Worm (Caenorhabditis elegans) whole organism, young adult: Measurements from ENCODE around the gene C52G5.3.

ENCODE experiments used
- B0035.1 ChIP-seq: sonication (generic microtip); optimal IDR thresholded peaks from 2 replicates; lab custom pipeline; 2016; ENCODE audit warnings: missing genetic modification characterization, mild to moderate bottlenecking, missing compliant biosample characterization, missing genotype, missing genetic modification reagents
- B0261.1 ChIP-seq: sonication (generic microtip); optimal IDR thresholded peaks from 2 replicates; lab custom pipeline; 2016; ENCODE audit warnings: mild to moderate bottlenecking, missing genetic modification characterization, moderate library complexity, missing compliant biosample characterization
- B0336.3 ChIP-seq: fragments of 200-800 bp; sonication (Bioruptor generic); IDR thresholded peaks from 2 replicates; pipeline ENCODE4 v1.3.6; 2022; ENCODE audit warnings: missing genetic modification characterization, missing compliant biosample characterization
- F33H1.4 ChIP-seq: fragments of 200-800 bp; sonication (Bioruptor generic); IDR thresholded peaks from 2 replicates; pipeline ENCODE4 v1.3.6; 2022; ENCODE audit warnings: missing genetic modification reagents, missing genetic modification characterization, missing compliant biosample characterization
- F52B5.7 ChIP-seq: sonication (generic microtip); optimal IDR thresholded peaks from 2 replicates; lab custom pipeline; 2016; ENCODE audit warnings: mild to moderate bottlenecking, missing genetic modification characterization, missing compliant biosample characterization
- K12H6.12 ChIP-seq: fragments of 200-800 bp; sonication (Bioruptor generic); optimal IDR thresholded peaks from 2 replicates; lab custom pipeline; 2018; ENCODE audit warnings: mild to moderate bottlenecking, missing genetic modification characterization, missing compliant biosample characterization
- Y53F4B.3 ChIP-seq: fragments of 200-800 bp; sonication (Bioruptor generic); IDR thresholded peaks from 2 replicates; pipeline ENCODE4 v1.3.6; 2022; ENCODE audit warnings: missing genetic modification reagents, missing genetic modification characterization, missing compliant biosample characterization
- Y79H2A.3 ChIP-seq: fragments of 200-800 bp; sonication (Bioruptor generic); conservative IDR thresholded peaks from 2 replicates; pipeline ENCODE4 v1.3.6; 2022; ENCODE audit warnings: missing genetic modification reagents, missing genetic modification characterization, missing compliant biosample characterization
- ama-1 ChIP-seq, 3 experiments: fragments of 150-350 bp in 1 of 3; sonication (generic microtip) in 2 of 3; optimal IDR thresholded peaks; 2 replicates each; lab custom pipeline; 2014 to 2018; ENCODE audit warnings: missing biosample characterization in 2 of 3, missing genetic modification characterization in 2 of 3, missing genetic modification reagents in 2 of 3
- aptf-3 ChIP-seq: fragments of 200-800 bp; sonication (Bioruptor generic); IDR thresholded peaks from 2 replicates; pipeline ENCODE4 v1.3.6; 2022; ENCODE audit warnings: missing genetic modification characterization, missing compliant biosample characterization
- atf-7 ChIP-seq: sonication (generic microtip); optimal IDR thresholded peaks from 2 replicates; lab custom pipeline; 2017; ENCODE audit warnings: mild to moderate bottlenecking, missing genetic modification characterization, missing compliant biosample characterization
- athp-1 ChIP-seq: sonication (generic microtip); optimal IDR thresholded peaks from 2 replicates; lab custom pipeline; 2017; ENCODE audit warnings: mild to moderate bottlenecking, missing genetic modification characterization, missing compliant biosample characterization
- attf-3 ChIP-seq: fragments of 200-800 bp; sonication (Bioruptor generic); conservative IDR thresholded peaks from 2 replicates; pipeline ENCODE4 v1.3.6; 2022; ENCODE audit warnings: missing genetic modification reagents, missing genetic modification characterization, missing compliant biosample characterization
- bed-1 ChIP-seq: fragments of 200-800 bp; sonication (Bioruptor generic); IDR thresholded peaks from 2 replicates; pipeline ENCODE4 v1.3.6; 2022; ENCODE audit warnings: missing genetic modification reagents, missing genetic modification characterization, missing compliant biosample characterization
- bed-2 ChIP-seq: fragments of 200-800 bp; sonication (Bioruptor generic); IDR thresholded peaks from 2 replicates; pipeline ENCODE4 v1.3.6; 2022; ENCODE audit warnings: missing genetic modification reagents, missing genetic modification characterization, missing compliant biosample characterization
- ccch-3 ChIP-seq: fragments of 200-800 bp; sonication (Bioruptor generic); optimal IDR thresholded peaks from 2 replicates; lab custom pipeline; 2018; ENCODE audit warnings: mild to moderate bottlenecking, missing genetic modification characterization, missing compliant biosample characterization
- cebp-1 ChIP-seq, 2 experiments: fragments of 200-800 bp in 1 of 2; sonication (Bioruptor generic) in 1 of 2; sonication (generic microtip) in 1 of 2; IDR thresholded peaks in 1 of 2; optimal IDR thresholded peaks in 1 of 2; 2 replicates each; pipeline versions ENCODE4 v1.3.6 to Lab custom; 2017 to 2022; ENCODE audit warnings: missing compliant biosample characterization in 2 of 2, missing genetic modification characterization in 2 of 2, mild to moderate bottlenecking in 1 of 2, missing genetic modification reagents in 1 of 2, moderate library complexity in 1 of 2
- ceh-100 ChIP-seq: fragments of 200-800 bp; sonication (Bioruptor generic); IDR thresholded peaks from 2 replicates; pipeline ENCODE4 v1.3.6; 2022; ENCODE audit warnings: missing genetic modification reagents, missing genetic modification characterization, missing compliant biosample characterization
- ceh-27 ChIP-seq: fragments of 200-800 bp; sonication (Bioruptor generic); optimal IDR thresholded peaks from 2 replicates; lab custom pipeline; 2018; ENCODE audit warnings: mild to moderate bottlenecking, missing genetic modification characterization, moderate library complexity, missing compliant biosample characterization
- ceh-58 ChIP-seq: fragments of 200-800 bp; sonication (Bioruptor generic); IDR thresholded peaks from 2 replicates; pipeline ENCODE4 v1.3.6; 2022; ENCODE audit warnings: missing genetic modification characterization, missing compliant biosample characterization
- ceh-79 ChIP-seq: sonication (generic microtip); optimal IDR thresholded peaks from 2 replicates; lab custom pipeline; 2017; ENCODE audit warnings: mild to moderate bottlenecking, missing genetic modification characterization, missing compliant biosample characterization
- dpl-1 ChIP-seq: fragments of 150-350 bp; optimal IDR thresholded peaks from 2 replicates; lab custom pipeline; 2014; ENCODE audit warnings: missing biosample characterization, missing genetic modification reagents, missing genetic modification characterization
- egl-44 ChIP-seq: fragments of 200-800 bp; sonication (Bioruptor generic); IDR thresholded peaks from 2 replicates; pipeline ENCODE4 v1.3.6; 2022; ENCODE audit warnings: missing genetic modification reagents, missing genetic modification characterization, missing compliant biosample characterization
- ets-4 ChIP-seq: fragments of 200-800 bp; sonication (Bioruptor generic); optimal IDR thresholded peaks from 2 replicates; lab custom pipeline; 2018; ENCODE audit warnings: mild to moderate bottlenecking, missing genetic modification characterization, missing compliant biosample characterization
- fkh-3 ChIP-seq: sonication (generic microtip); optimal IDR thresholded peaks from 2 replicates; lab custom pipeline; 2016; ENCODE audit warnings: mild to moderate bottlenecking, missing genetic modification characterization, missing compliant biosample characterization
- hmg-20 ChIP-seq: fragments of 200-800 bp; sonication (Bioruptor generic); IDR thresholded peaks from 2 replicates; pipeline ENCODE4 v1.3.6; 2022; ENCODE audit warnings: missing genetic modification reagents, missing genetic modification characterization, missing compliant biosample characterization
- hrde-1 ChIP-seq: sonication (generic microtip); optimal IDR thresholded peaks from 2 replicates; lab custom pipeline; 2016; ENCODE audit warnings: missing genetic modification characterization, mild to moderate bottlenecking, missing compliant biosample characterization, moderate library complexity, missing genotype, missing genetic modification reagents, borderline replicate concordance
- let-526 ChIP-seq: fragments of 200-800 bp; sonication (Bioruptor generic); IDR thresholded peaks from 2 replicates; pipeline ENCODE4 v1.3.6; 2022; ENCODE audit warnings: missing genetic modification reagents, missing genetic modification characterization, missing compliant biosample characterization
- lin-26 ChIP-seq: fragments of 200-800 bp; sonication (Bioruptor generic); IDR thresholded peaks from 2 replicates; pipeline ENCODE4 v1.3.6; 2022; ENCODE audit warnings: missing genetic modification reagents, missing genetic modification characterization, missing compliant biosample characterization
- lin-54 ChIP-seq: fragments of 200-800 bp; sonication (Bioruptor generic); optimal IDR thresholded peaks from 2 replicates; lab custom pipeline; 2018; ENCODE audit warnings: mild to moderate bottlenecking, missing genetic modification characterization, missing compliant biosample characterization
- lir-1 ChIP-seq: fragments of 200-800 bp; sonication (Bioruptor generic); conservative IDR thresholded peaks from 2 replicates; pipeline ENCODE4 v1.3.6; 2022; ENCODE audit warnings: missing genetic modification reagents, missing genetic modification characterization, missing compliant biosample characterization
- madf-8 ChIP-seq: fragments of 200-800 bp; sonication (Bioruptor generic); conservative IDR thresholded peaks from 2 replicates; pipeline ENCODE4 v1.3.6; 2022; ENCODE audit warnings: missing genetic modification reagents, missing genetic modification characterization, missing compliant biosample characterization
- mcd-1 ChIP-seq: fragments of 200-800 bp; sonication (Bioruptor generic); IDR thresholded peaks from 2 replicates; pipeline ENCODE4 v1.3.6; 2022; ENCODE audit warnings: missing genetic modification reagents, missing genetic modification characterization, missing compliant biosample characterization
- mes-4 ChIP-seq: sonication (generic microtip); optimal IDR thresholded peaks from 2 replicates; lab custom pipeline; 2016; ENCODE audit warnings: missing genotype, missing genetic modification characterization, missing compliant biosample characterization
- nhr-120 ChIP-seq: fragments of 200-800 bp; sonication (Bioruptor generic); IDR thresholded peaks from 2 replicates; pipeline ENCODE4 v1.3.6; 2022; ENCODE audit warnings: missing genetic modification characterization, missing compliant biosample characterization
- nhr-90 ChIP-seq: sonication (generic microtip); optimal IDR thresholded peaks from 2 replicates; lab custom pipeline; 2016; ENCODE audit warnings: missing genotype, mild to moderate bottlenecking, missing genetic modification characterization, missing compliant biosample characterization
- pha-4 ChIP-seq: fragments of 150-350 bp; sonication (generic microtip); optimal IDR thresholded peaks from 2 replicates; lab custom pipeline; 2014; ENCODE audit warnings: missing biosample characterization, missing genetic modification reagents, missing genetic modification characterization
- rcor-1 ChIP-seq: fragments of 200-800 bp; sonication (Bioruptor generic); IDR thresholded peaks from 2 replicates; pipeline ENCODE4 v1.3.6; 2022; ENCODE audit warnings: missing genetic modification reagents, missing genetic modification characterization, missing compliant biosample characterization
- snpc-1.1 ChIP-seq: sonication (generic microtip); optimal IDR thresholded peaks from 2 replicates; lab custom pipeline; 2017; ENCODE audit warnings: missing genetic modification characterization, mild to moderate bottlenecking, missing compliant biosample characterization, antibody characterized with exemption, moderate library complexity, missing genotype, missing genetic modification reagents; ENCODE audit not compliant: insufficient read depth
- tbp1 ChIP-seq: fragments of 200-800 bp; sonication (Bioruptor generic); optimal IDR thresholded peaks from 2 replicates; lab custom pipeline; 2018; ENCODE audit warnings: mild to moderate bottlenecking, missing genetic modification characterization, missing compliant biosample characterization
- unc-130 ChIP-seq: sonication (generic microtip); optimal IDR thresholded peaks from 2 replicates; lab custom pipeline; 2016; ENCODE audit warnings: missing genetic modification reagents, missing genetic modification characterization, missing compliant biosample characterization
- zfh-2 ChIP-seq: fragments of 200-800 bp; sonication (Bioruptor generic); conservative IDR thresholded peaks from 2 replicates; pipeline ENCODE4 v1.3.6; 2022; ENCODE audit warnings: missing genetic modification reagents, missing genetic modification characterization, missing compliant biosample characterization
- zim-3 ChIP-seq: sonication (generic microtip); optimal IDR thresholded peaks from 2 replicates; lab custom pipeline; 2017; ENCODE audit warnings: mild to moderate bottlenecking, missing genetic modification characterization, moderate library complexity, missing compliant biosample characterization
- ztf-18 ChIP-seq: sonication (generic microtip); optimal IDR thresholded peaks from 2 replicates; lab custom pipeline; 2016; ENCODE audit warnings: missing genotype, mild to moderate bottlenecking, missing genetic modification characterization, missing compliant biosample characterization
- ztf-3 ChIP-seq: fragments of 200-800 bp; sonication (Bioruptor generic); optimal IDR thresholded peaks from 2 replicates; lab custom pipeline; 2018; ENCODE audit warnings: mild to moderate bottlenecking, missing genetic modification characterization, missing compliant biosample characterization
- ztf-6 ChIP-seq: fragments of 200-800 bp; sonication (Bioruptor generic); IDR thresholded peaks from 2 replicates; pipeline ENCODE4 v1.3.6; 2022; ENCODE audit warnings: missing genetic modification reagents, missing genetic modification characterization, missing compliant biosample characterization

Gene C52G5.3

DNA sequence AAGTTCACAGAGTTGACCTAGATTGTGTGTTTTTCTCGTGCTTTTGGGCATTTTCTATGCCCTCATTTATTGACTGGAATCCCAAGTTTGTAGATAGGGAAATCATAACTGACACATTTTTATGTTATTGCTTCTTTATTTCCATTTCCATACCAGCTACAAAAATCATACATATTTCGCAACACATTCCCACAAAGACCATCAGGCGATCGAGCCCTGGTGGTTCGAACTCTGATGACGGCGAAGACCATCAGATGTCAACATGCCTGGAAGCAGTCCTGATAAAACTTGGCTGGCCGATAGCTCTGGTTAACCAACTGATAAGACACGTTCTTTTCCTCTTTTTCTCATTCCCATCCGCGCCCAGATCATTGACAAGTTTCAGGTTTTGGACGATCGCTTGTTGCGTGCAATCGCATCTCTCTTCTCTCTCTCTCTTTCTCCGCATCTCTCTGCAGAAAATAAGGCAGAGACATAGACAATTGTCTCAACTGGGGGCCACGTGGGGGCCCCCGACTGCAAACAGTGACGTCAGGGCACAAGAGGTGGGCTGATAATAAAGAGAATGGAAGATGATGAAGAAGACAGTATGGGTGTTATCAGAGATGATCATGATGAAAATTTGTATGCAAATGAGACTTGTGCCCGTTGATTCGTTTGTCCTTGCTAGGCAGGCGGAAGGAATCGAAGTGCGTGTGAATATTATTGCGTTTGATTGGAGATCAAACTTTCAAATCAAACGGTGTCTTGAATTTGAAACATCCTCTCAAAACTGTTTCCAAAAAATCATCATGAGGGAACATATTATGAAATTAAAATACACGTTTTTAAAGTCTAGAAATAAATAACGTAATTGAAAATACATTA is 26.3 kb upstream of the C52G5.3 start:
- TF ChIP-seq rcor-1 (no peak), athp-1 (tag; lab: Kevin White, UChicago) (peak; percentile 8), zfh-2 (peak; percentile 93), F52B5.7 (no peak), hrde-1 (tag; lab: Kevin White, UChicago) (no peak), ceh-58 (no peak), hmg-20 (GFP tag; lab: Robert Waterston, UW) (no peak), madf-8 (GFP tag; lab: Robert Waterston, UW) (no peak), attf-3 (GFP tag; lab: Robert Waterston, UW) (no peak), aptf-3 (no peak), ceh-79 (tag; lab: Kevin White, UChicago) (no peak), ztf-6 (GFP tag; lab: Robert Waterston, UW) (no peak), ceh-27 (no peak), nhr-90 (peak; percentile 93), B0336.3 (peak; percentile 96), ama-1 (optimal IDR thresholded peaks at IDR 0.05; lab: Kevin White, UChicago) (no peak), ama-1 (GFP tag; optimal IDR thresholded peaks at IDR 0.05; lab: Kevin White, UChicago) (no peak), dpl-1 (GFP tag; lab: Kevin White, UChicago) (no peak), tbp1 (peak; percentile 67), ztf-18 (tag; lab: Kevin White, UChicago) (peak; percentile 43), ztf-3 (GFP tag; lab: Kevin White, UChicago) (peak; percentile 77), Y53F4B.3 (GFP tag; lab: Robert Waterston, UW) (no peak), lin-54 (GFP tag; lab: Kevin White, UChicago) (peak; percentile 54), cebp-1 (GFP tag; IDR thresholded peaks at IDR 0.05; lab: Robert Waterston, UW) (peak; percentile 95), cebp-1 (tag; optimal IDR thresholded peaks at IDR 0.05; lab: Kevin White, UChicago) (peak; percentile 98), K12H6.12 (tag; lab: Kevin White, UChicago) (peak; percentile 74), atf-7 (tag; lab: Kevin White, UChicago) (peak; percentile 100), bed-1 (GFP tag; lab: Robert Waterston, UW) (no peak), mcd-1 (peak; percentile 61), egl-44 (GFP tag; lab: Robert Waterston, UW) (peak; percentile 76), F33H1.4 (GFP tag; lab: Robert Waterston, UW) (no peak), B0035.1 (tag; lab: Kevin White, UChicago) (no peak), nhr-120 (no peak), bed-2 (GFP tag; lab: Robert Waterston, UW) (no peak), zim-3 (tag; lab: Kevin White, UChicago) (no peak), let-526 (peak; percentile 56; the same call in 1 of the 2 replicates), pha-4 (tag; lab: Kevin White, UChicago) (peak; percentile 3), Y79H2A.3 (no peak), ccch-3 (GFP tag; lab: Kevin White, UChicago) (no peak), ets-4 (GFP tag; lab: Kevin White, UChicago) (peak; percentile 98), mes-4 (tag; lab: Kevin White, UChicago) (no peak), lin-26 (0 out of 2 replicates have a peak, but pooled peaks have one; percentile 49), lir-1 (GFP tag; lab: Robert Waterston, UW) (0 out of 2 replicates have a peak, but pooled peaks have one; percentile 51), B0261.1 (tag; lab: Kevin White, UChicago) (peak; percentile 5), snpc-1.1 (tag; lab: Kevin White, UChicago) (no peak), fkh-3 (tag; lab: Kevin White, UChicago) (no peak), ceh-100 (GFP tag; lab: Robert Waterston, UW) (no peak), unc-130 (GFP tag; lab: Kevin White, UChicago) (no peak)
